Fruit fly (Drosophila melanogaster): ENCODE measurements around the gene CG4558.

The CG4558 gene

DNA sequence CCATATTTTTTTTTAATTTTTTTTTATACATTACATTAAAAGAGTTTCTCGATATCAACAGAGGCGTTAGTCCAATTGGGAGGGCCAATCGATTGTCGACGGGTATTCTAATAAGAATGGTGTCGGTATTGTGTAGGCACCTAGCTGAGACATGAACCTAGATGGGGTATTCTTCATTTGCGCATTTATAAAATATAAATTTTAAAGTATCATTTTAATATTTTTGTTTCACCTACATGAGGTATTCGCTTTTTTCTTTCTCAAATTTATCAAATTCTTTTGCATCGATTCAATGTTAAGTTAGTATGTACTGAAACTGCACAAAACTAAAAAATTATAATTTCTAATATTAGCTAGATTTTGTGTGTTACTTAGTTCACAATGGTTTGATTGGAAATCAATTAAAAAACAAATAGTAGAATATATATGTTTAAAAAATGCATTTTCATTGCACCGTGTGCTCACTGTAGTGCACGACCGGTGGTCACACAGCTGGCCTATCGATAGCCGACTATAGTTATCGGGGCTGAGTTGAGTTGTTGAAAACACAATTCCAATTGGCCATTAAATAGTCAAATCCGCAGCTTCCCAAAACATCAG, 5.6 kb upstream of the CG4558 start, which contains the start of the genes CG14435 and Tmf (continued):
- TF ChIP-seq Dip3 (GFP tag; optimal IDR thresholded peaks at IDR 0.05) = peak; percentile 58
- TF ChIP-seq CG2712 (tag; optimal IDR thresholded peaks at IDR 0.05) = peak; percentile 91
- no peak for TF ChIP-seq CG12769 (tag; optimal IDR thresholded peaks at IDR 0.05)
- no peak for TF ChIP-seq sd (tag; optimal IDR thresholded peaks at IDR 0.05)
- peak; percentile 66 for TF ChIP-seq CG12104 (GFP tag; optimal IDR thresholded peaks at IDR 0.05)
- TF ChIP-seq ro (GFP tag; IDR thresholded peaks at IDR 0.05) = peak; percentile 62
- peak; percentile 68 for TF ChIP-seq cato (GFP tag; optimal IDR thresholded peaks at IDR 0.05; ENCODE audit: borderline replicate concordance)
- TF ChIP-seq CG1233 (GFP tag; optimal IDR thresholded peaks at IDR 0.05) = peak; percentile 82
- peak; percentile 82 for TF ChIP-seq HLH3B (GFP tag; IDR thresholded peaks at IDR 0.05)
- no peak for TF ChIP-seq CG3163 (GFP tag; optimal IDR thresholded peaks at IDR 0.05)
- peak; percentile 16 for TF ChIP-seq schlank (tag; optimal IDR thresholded peaks at IDR 0.05)
- TF ChIP-seq CG3407 (GFP tag; optimal IDR thresholded peaks at IDR 0.05) = peak; percentile 54
- TF ChIP-seq CG15479 (GFP tag; optimal IDR thresholded peaks at IDR 0.05) = peak; percentile 3
- TF ChIP-seq sim (GFP tag; IDR thresholded peaks at IDR 0.05) = no peak; the same call in 1 of the 2 replicates
- no peak for TF ChIP-seq corto (GFP tag; optimal IDR thresholded peaks at IDR 0.05)
- peak; percentile 57; the same call in 2 of the 3 replicates for TF ChIP-seq so (GFP tag; IDR thresholded peaks at IDR 0.05)
- peak; percentile 51 for TF ChIP-seq Dad (GFP tag; optimal IDR thresholded peaks at IDR 0.05)
- TF ChIP-seq BEAF-32 (GFP tag; optimal IDR thresholded peaks at IDR 0.05) = peak; percentile 72
- peak; percentile 85 for TF ChIP-seq ase (GFP tag; IDR thresholded peaks at IDR 0.05)
- peak; percentile 79 for TF ChIP-seq Dek (tag; optimal IDR thresholded peaks at IDR 0.05)
- TF ChIP-seq CG3838 (GFP tag; optimal IDR thresholded peaks at IDR 0.05) = peak; percentile 18
- peak; percentile 86 for TF ChIP-seq CG15269 (tag; optimal IDR thresholded peaks at IDR 0.05)
- TF ChIP-seq CG18764 (GFP tag; optimal IDR thresholded peaks at IDR 0.05) = peak; percentile 56
- peak; percentile 72 for TF ChIP-seq rib (GFP tag; IDR thresholded peaks at IDR 0.05)
- TF ChIP-seq zen (tag; optimal IDR thresholded peaks at IDR 0.05) = peak; percentile 79
- TF ChIP-seq Usf (GFP tag; optimal IDR thresholded peaks at IDR 0.05) = peak; percentile 81
- TF ChIP-seq Nf-YC (tag; optimal IDR thresholded peaks at IDR 0.05) = peak; percentile 81
- peak; percentile 93 for TF ChIP-seq CG12659 (GFP tag; optimal IDR thresholded peaks at IDR 0.05)
- TF ChIP-seq bsh (GFP tag; optimal IDR thresholded peaks at IDR 0.05) = peak in 1 of 2 experiments; percentile 79
- peak; percentile 69 for TF ChIP-seq D19B (GFP tag; optimal IDR thresholded peaks at IDR 0.05)
- TF ChIP-seq lilli (GFP tag; optimal IDR thresholded peaks at IDR 0.05) = peak; percentile 82
- no peak for TF ChIP-seq btn (GFP tag; optimal IDR thresholded peaks at IDR 0.05)
- TF ChIP-seq CG4617 (GFP tag; optimal IDR thresholded peaks at IDR 0.05; ENCODE audit: borderline replicate concordance) = no peak
- peak; percentile 87 for TF ChIP-seq CG9817 (tag; optimal IDR thresholded peaks at IDR 0.05)
- peak; percentile 69; the same call in 1 of the 2 replicates for TF ChIP-seq Lim3 (GFP tag; IDR thresholded peaks at IDR 0.05)
- TF ChIP-seq fd64A (GFP tag; optimal IDR thresholded peaks at IDR 0.05) = no peak
- TF ChIP-seq CG10209 (GFP tag; optimal IDR thresholded peaks at IDR 0.05) = peak; percentile 84
- TF ChIP-seq Hr3 (GFP tag; optimal IDR thresholded peaks at IDR 0.05) = peak; percentile 91
- TF ChIP-seq jumu (GFP tag; optimal IDR thresholded peaks at IDR 0.05) = peak; percentile 44
- peak; percentile 75 for TF ChIP-seq wor (GFP tag; IDR thresholded peaks at IDR 0.05)
- TF ChIP-seq slp2 (GFP tag; optimal IDR thresholded peaks at IDR 0.05) = peak; percentile 40
- no peak for TF ChIP-seq CG1832 (GFP tag; optimal IDR thresholded peaks at IDR 0.05)
- no peak for TF ChIP-seq pros (GFP tag; optimal IDR thresholded peaks at IDR 0.05)
- TF ChIP-seq nau (GFP tag; optimal IDR thresholded peaks at IDR 0.05) = no peak
- TF ChIP-seq CG9215 (GFP tag; IDR thresholded peaks at IDR 0.05) = peak; percentile 91
- peak; percentile 50 for TF ChIP-seq Bdp1 (GFP tag; optimal IDR thresholded peaks at IDR 0.05)
- peak; percentile 60 for TF ChIP-seq CG2875 (GFP tag; optimal IDR thresholded peaks at IDR 0.05)
- peak; percentile 84 for TF ChIP-seq Ada2b (GFP tag; IDR thresholded peaks at IDR 0.05)
- peak; percentile 59 for TF ChIP-seq odd (GFP tag; optimal IDR thresholded peaks at IDR 0.05)
- TF ChIP-seq CG14050 (GFP tag; IDR thresholded peaks at IDR 0.05) = peak; percentile 69

Data from whole organism, embryonic.